Worm (Caenorhabditis elegans): ENCODE data around the gene C34C6.9.
A peak's percentile ranks its signal among the peaks of the same experiment; 100 is the strongest.

Gene C34C6.9

DNA sequence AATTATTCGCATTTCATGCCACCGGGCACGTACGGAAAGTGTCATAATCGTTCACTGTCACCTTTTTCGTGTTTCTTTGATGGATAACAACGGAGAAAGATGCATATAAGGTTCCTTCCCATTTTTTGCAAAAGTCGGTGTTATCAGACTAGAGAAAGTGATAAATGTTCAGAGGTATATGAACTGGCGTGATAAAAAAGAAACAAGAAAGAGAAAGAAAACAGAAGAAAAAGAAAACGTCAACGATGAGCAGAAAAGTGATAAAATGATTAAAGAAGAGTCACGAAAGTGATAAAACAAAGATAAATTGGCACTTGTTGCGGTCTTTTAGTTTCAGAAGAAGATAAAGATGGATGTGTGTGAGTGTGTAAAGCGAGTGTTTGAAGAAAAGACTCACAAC lies 44.6 kb downstream of the C34C6.9 start:
- TF ChIP-seq elt-2 (tag; optimal IDR thresholded peaks at IDR 0.05) (peak; percentile 51), eyg-1 (tag; optimal IDR thresholded peaks at IDR 0.05) (no peak)

DNA sequence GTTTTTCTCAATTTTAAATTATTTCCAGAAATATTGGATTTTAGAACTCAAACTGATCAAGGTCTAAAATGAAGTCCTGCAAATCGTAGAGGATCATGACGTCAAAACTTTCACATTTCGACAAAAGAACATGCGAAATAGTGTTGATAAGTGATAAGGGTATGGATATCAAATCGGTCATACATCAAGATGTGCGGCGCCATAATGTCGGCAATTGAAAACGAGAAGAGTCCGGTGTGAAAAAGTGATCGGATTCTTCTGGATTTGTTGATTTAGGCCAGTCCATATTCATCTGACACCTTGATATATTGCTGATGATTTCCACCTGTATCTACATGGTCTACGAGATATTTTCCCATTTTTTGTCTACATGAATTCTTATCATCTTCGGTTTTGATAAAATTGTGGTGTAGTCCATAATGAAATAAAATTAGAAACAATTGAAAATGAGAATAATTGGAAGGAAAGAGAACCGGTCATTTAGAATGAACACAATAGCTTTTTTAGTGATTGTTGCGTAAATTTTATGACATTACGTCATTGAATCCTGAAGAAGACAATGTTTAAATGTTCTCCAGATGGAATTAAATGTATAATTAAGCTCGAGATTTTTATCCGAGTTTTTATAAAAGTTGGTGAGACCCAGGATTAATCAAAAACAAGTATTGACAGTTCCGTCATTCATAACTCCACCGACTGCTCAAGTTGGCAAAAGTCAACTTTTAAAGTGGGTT lies 45.4 kb downstream of the C34C6.9 start:
- no peak for TF ChIP-seq hlh-6 (tag; optimal IDR thresholded peaks at IDR 0.05)
- TF ChIP-seq odd-2 (tag; optimal IDR thresholded peaks at IDR 0.05): no peak
- TF ChIP-seq pax-1 (tag; optimal IDR thresholded peaks at IDR 0.05): no peak
- no peak for TF ChIP-seq mec-3 (tag; optimal IDR thresholded peaks at IDR 0.05; ENCODE audit: borderline replicate concordance)

DNA sequence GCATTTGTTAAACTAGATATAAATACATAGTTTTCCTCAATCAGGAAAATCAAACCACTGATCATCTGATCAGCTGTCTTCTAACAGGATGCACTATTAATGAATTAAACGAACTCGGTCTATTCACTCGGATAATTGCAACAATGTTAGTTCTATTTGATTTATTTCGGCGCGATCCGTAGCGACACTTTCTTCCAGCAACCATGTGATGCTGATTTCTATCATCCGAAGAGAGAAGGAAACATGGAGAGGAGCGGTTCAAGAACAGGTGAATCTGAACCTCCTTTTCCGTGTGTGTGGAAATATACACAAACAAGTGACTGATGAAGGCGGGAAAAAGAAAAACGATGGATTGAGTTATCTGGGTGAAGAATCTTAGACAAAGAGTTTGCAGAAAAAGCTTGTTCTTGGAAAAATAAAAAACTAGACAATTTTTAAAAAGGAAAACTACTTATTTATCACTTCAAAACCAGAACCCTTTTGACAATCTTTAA lies 46.1 kb downstream of the C34C6.9 start:
- TF ChIP-seq ceh-48 (tag; optimal IDR thresholded peaks at IDR 0.05) (no peak), dve-1 (tag; optimal IDR thresholded peaks at IDR 0.05) (no peak), ahr-1 (tag; optimal IDR thresholded peaks at IDR 0.05) (no peak), che-1 (tag; optimal IDR thresholded peaks at IDR 0.05) (no peak), dmd-4 (tag; optimal IDR thresholded peaks at IDR 0.05; ENCODE audit: borderline replicate concordance) (no peak), unc-3 (GFP tag; conservative IDR thresholded peaks at IDR 0.05) (no peak), unc-3 (tag; optimal IDR thresholded peaks at IDR 0.05) (no peak)

DNA sequence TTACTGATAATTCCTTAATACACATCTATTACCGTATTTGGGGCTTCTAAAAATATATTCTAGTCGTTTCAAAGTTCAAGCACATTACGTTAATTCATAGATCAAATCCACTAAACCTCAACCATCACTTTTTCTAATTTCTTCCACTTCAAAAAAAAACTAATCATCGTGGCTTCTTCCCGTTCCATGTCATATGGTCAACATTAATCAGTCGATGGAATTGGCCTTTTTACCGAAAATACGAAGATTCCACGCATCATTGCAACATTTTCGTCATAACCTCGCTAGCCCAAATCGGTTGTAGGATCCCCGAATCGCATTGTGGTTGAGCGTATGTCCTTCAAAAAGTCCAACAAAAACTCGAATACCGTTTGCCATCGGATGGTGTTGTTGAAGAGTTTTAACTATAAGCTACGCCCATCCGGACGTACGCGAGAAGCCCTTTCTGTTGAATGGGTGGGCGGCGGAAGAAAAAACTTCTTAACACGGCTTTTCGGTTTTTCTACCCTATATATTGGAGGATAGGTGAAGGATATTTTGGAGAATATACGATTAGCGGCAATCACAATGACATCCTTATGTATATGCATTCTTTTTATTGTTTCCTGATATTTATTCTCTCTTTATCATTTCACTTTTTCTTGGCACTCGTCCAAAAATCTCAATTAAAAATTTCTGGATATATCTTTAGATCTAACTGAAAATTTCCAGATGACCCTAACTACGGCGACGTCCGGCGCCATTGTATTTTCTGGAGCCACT lies 46.8 kb downstream of the C34C6.9 start, which contains the start of gene rol-6:
rol-6 (plus strand) TSS at position 712 of the 762 bp plus-strand sequence.
- TF ChIP-seq pha-2 (tag; optimal IDR thresholded peaks at IDR 0.05) (no peak), tbx-2 (tag; optimal IDR thresholded peaks at IDR 0.05) (no peak), pax-1 (tag; optimal IDR thresholded peaks at IDR 0.05) (no peak), syd-9 (tag; optimal IDR thresholded peaks at IDR 0.05) (no peak), fax-1 (tag; optimal IDR thresholded peaks at IDR 0.05) (no peak), pros-1 (tag; optimal IDR thresholded peaks at IDR 0.05) (no peak)

DNA sequence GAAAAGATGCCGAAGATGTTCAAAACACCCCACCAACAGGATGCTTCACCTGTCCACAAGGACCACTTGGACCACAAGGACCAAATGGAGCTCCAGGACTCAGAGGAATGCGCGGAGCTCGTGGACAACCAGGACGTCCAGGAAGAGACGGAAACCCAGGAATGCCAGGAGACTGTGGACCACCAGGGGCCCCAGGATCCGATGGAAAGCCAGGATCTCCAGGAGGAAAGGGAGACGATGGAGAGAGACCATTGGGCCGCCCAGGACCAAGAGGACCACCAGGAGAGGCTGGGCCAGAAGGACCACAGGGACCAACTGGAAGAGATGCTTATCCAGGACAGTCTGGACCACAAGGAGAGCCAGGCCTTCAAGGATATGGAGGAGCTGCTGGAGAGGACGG lies 47.9 kb downstream of the C34C6.9 start:
- TF ChIP-seq eyg-1 (tag; optimal IDR thresholded peaks at IDR 0.05) (no peak), ets-4 (tag; optimal IDR thresholded peaks at IDR 0.05) (no peak), mec-3 (tag; optimal IDR thresholded peaks at IDR 0.05; ENCODE audit: borderline replicate concordance) (no peak), pha-2 (tag; optimal IDR thresholded peaks at IDR 0.05) (no peak), K02D7.2 (tag; optimal IDR thresholded peaks at IDR 0.05) (no peak), ceh-34 (tag; optimal IDR thresholded peaks at IDR 0.05) (no peak), ceh-22 (tag; optimal IDR thresholded peaks at IDR 0.05) (no peak), sdc-2 (tag; optimal IDR thresholded peaks at IDR 0.05) (no peak), pqm-1 (tag; optimal IDR thresholded peaks at IDR 0.05) (no peak), lim-6 (tag; optimal IDR thresholded peaks at IDR 0.05) (no peak), nhr-11 (tag; optimal IDR thresholded peaks at IDR 0.05) (no peak), hlh-8 (tag; optimal IDR thresholded peaks at IDR 0.05) (no peak), sox-2 (GFP tag; IDR thresholded peaks at IDR 0.05) (no peak), pax-1 (tag; optimal IDR thresholded peaks at IDR 0.05) (no peak), fkh-10 (GFP tag; optimal IDR thresholded peaks at IDR 0.05) (no peak), lin-11 (tag; optimal IDR thresholded peaks at IDR 0.05) (no peak), unc-3 (GFP tag; conservative IDR thresholded peaks at IDR 0.05) (no peak), unc-3 (tag; optimal IDR thresholded peaks at IDR 0.05) (no peak), ceh-9 (tag; optimal IDR thresholded peaks at IDR 0.05) (no peak), syd-9 (tag; optimal IDR thresholded peaks at IDR 0.05) (no peak)

Measured in whole organism, late embryonic.